Fruit fly (Drosophila melanogaster) whole organism, embryonic: ENCODE measurements around the gene CG6142.

ENCODE experiments used
- B-H2 ChIP-seq: fragments of 200-800 bp; sonication (Bioruptor generic); optimal IDR thresholded peaks from 2 replicates; lab custom pipeline; 2018; ENCODE audit warnings: missing biosample characterization, mild to moderate bottlenecking, missing genetic modification characterization
- CG10147 ChIP-seq: fragments of 200-800 bp; sonication (Bioruptor generic); optimal IDR thresholded peaks from 2 replicates; lab custom pipeline; 2019; ENCODE audit warnings: missing biosample characterization, mild to moderate bottlenecking, missing genetic modification characterization, moderate library complexity
- CG12769 ChIP-seq: fragments of 200-800 bp; sonication (Bioruptor generic); optimal IDR thresholded peaks from 2 replicates; lab custom pipeline; 2019; ENCODE audit warnings: missing biosample characterization, mild to moderate bottlenecking, missing genetic modification characterization, moderate library complexity
- CG13287 ChIP-seq: fragments of 200-800 bp; sonication (Bioruptor generic); IDR thresholded peaks from 2 replicates; pipeline ENCODE4 v1.3.6; 2022; ENCODE audit warnings: missing biosample characterization, missing genetic modification characterization; ENCODE audit not compliant: partially characterized antibody
- CG15696 ChIP-seq: fragments of 200-800 bp; sonication (Bioruptor generic); optimal IDR thresholded peaks from 2 replicates; lab custom pipeline; 2019; ENCODE audit warnings: missing biosample characterization, mild to moderate bottlenecking, missing genetic modification characterization, moderate library complexity
- CG1832 ChIP-seq: fragments of 200-800 bp; sonication (Bioruptor generic); optimal IDR thresholded peaks from 2 replicates; lab custom pipeline; 2017; ENCODE audit warnings: missing biosample characterization, mild to moderate bottlenecking, missing genetic modification characterization, inconsistent platforms
- CG18599 ChIP-seq: fragments of 200-800 bp; sonication (Bioruptor generic); optimal IDR thresholded peaks from 3 replicates; lab custom pipeline; 2017; ENCODE audit warnings: missing biosample characterization, missing genetic modification characterization, mild to moderate bottlenecking, moderate library complexity, missing genetic modification reagents
- CG2116 ChIP-seq: fragments of 200-800 bp; sonication (Bioruptor generic); optimal IDR thresholded peaks from 3 replicates; lab custom pipeline; 2018; ENCODE audit warnings: missing biosample characterization, mild to moderate bottlenecking, missing genetic modification characterization
- CG3065 ChIP-seq: fragments of 200-800 bp; sonication (Bioruptor generic); optimal IDR thresholded peaks from 2 replicates; lab custom pipeline; 2016; ENCODE audit warnings: missing biosample characterization, missing genetic modification characterization
- CG3995 ChIP-seq: fragments of 200-800 bp; sonication (Bioruptor generic); optimal IDR thresholded peaks from 3 replicates; lab custom pipeline; 2016; ENCODE audit warnings: missing biosample characterization, missing genetic modification characterization
- CG7928 ChIP-seq: fragments of 200-800 bp; sonication (Bioruptor generic); optimal IDR thresholded peaks from 2 replicates; lab custom pipeline; 2017; ENCODE audit warnings: missing biosample characterization, mild to moderate bottlenecking, missing genetic modification characterization
- CoRest ChIP-seq: fragments of 200-800 bp; sonication (Bioruptor generic); optimal IDR thresholded peaks from 3 replicates; lab custom pipeline; 2018; ENCODE audit warnings: missing biosample characterization, mild to moderate bottlenecking, missing genetic modification characterization, moderate library complexity
- E2f2 ChIP-seq: fragments of 200-800 bp; sonication (Bioruptor generic); IDR thresholded peaks from 2 replicates; pipeline ENCODE4 v1.3.6; 2022; ENCODE audit warnings: missing biosample characterization, missing genetic modification characterization
- Ets97D ChIP-seq: fragments of 200-800 bp; sonication (Bioruptor generic); optimal IDR thresholded peaks from 3 replicates; lab custom pipeline; 2016; ENCODE audit warnings: missing biosample characterization, missing genetic modification characterization
- Hand ChIP-seq: fragments of 200-800 bp; sonication (Bioruptor generic); optimal IDR thresholded peaks from 2 replicates; lab custom pipeline; 2017; ENCODE audit warnings: mild to moderate bottlenecking, missing biosample characterization, missing genetic modification reagents, missing genetic modification characterization
- Hey ChIP-seq: fragments of 200-800 bp; sonication (Bioruptor generic); optimal IDR thresholded peaks from 3 replicates; lab custom pipeline; 2018; ENCODE audit warnings: missing biosample characterization, mild to moderate bottlenecking, missing genetic modification characterization
- Hmr ChIP-seq: fragments of 200-800 bp; sonication (Bioruptor generic); optimal IDR thresholded peaks from 3 replicates; lab custom pipeline; 2017; ENCODE audit warnings: mild to moderate bottlenecking, missing biosample characterization, missing genetic modification reagents, missing genetic modification characterization
- Med ChIP-seq: fragments of 200-800 bp; sonication (Bioruptor generic); peaks from one replicate; lab custom pipeline; 2016; ENCODE audit warnings: missing biosample characterization, missing genetic modification characterization, mild to moderate bottlenecking, inconsistent platforms, moderate library complexity
- Optix ChIP-seq: fragments of 200-800 bp; sonication (Bioruptor generic); IDR thresholded peaks from 3 replicates; pipeline ENCODE4 v1.3.6; 2022; ENCODE audit warnings: missing biosample characterization, missing genetic modification characterization
- Pdp1 ChIP-seq, 2 experiments: fragments of 200-800 bp; sonication (Bioruptor generic); optimal IDR thresholded peaks; 3 replicates each; lab custom pipeline; 2016; ENCODE audit warnings: missing biosample characterization in 2 of 2, missing genetic modification characterization in 2 of 2, mild to moderate bottlenecking in 1 of 2, moderate library complexity in 1 of 2
- Rx ChIP-seq: fragments of 200-800 bp; sonication (Bioruptor generic); IDR thresholded peaks from 2 replicates; pipeline ENCODE4 v1.3.6; 2022; ENCODE audit warnings: missing biosample characterization, missing genetic modification characterization
- TFAM ChIP-seq: fragments of 200-800 bp; sonication (Bioruptor generic); optimal IDR thresholded peaks from 2 replicates; lab custom pipeline; 2017; ENCODE audit warnings: missing biosample characterization, missing genetic modification characterization, inconsistent platforms
- abd-A ChIP-seq: fragments of 200-800 bp; sonication (Bioruptor generic); optimal IDR thresholded peaks from 3 replicates; lab custom pipeline; 2019; ENCODE audit warnings: missing biosample characterization, mild to moderate bottlenecking, missing genetic modification characterization, moderate library complexity
- ara ChIP-seq: fragments of 200-800 bp; sonication (Bioruptor generic); IDR thresholded peaks from 2 replicates; pipeline ENCODE4 v1.3.6; 2022; ENCODE audit warnings: missing biosample characterization, missing genetic modification characterization
- ci ChIP-seq: fragments of 200-800 bp; sonication (Bioruptor generic); IDR thresholded peaks from 3 replicates; pipeline ENCODE4 v1.3.6; 2022; ENCODE audit warnings: missing biosample characterization, missing genetic modification characterization
- corto ChIP-seq: fragments of 200-800 bp; sonication (Bioruptor generic); optimal IDR thresholded peaks from 2 replicates; lab custom pipeline; 2016; ENCODE audit warnings: missing biosample characterization, mild to moderate bottlenecking, missing genetic modification characterization, moderate library complexity
- crol ChIP-seq: fragments of 200-800 bp; sonication (Bioruptor generic); IDR thresholded peaks from 2 replicates; pipeline ENCODE4 v1.3.6; 2022; ENCODE audit warnings: missing biosample characterization, missing genetic modification characterization
- dysf ChIP-seq: fragments of 200-800 bp; sonication (Bioruptor generic); IDR thresholded peaks from 3 replicates; pipeline ENCODE4 v1.3.6; 2022; ENCODE audit warnings: missing biosample characterization, missing genetic modification characterization
- ewg ChIP-seq: fragments of 200-800 bp; sonication (Bioruptor generic); optimal IDR thresholded peaks from 3 replicates; lab custom pipeline; 2017; ENCODE audit warnings: mild to moderate bottlenecking, missing biosample characterization, missing genetic modification reagents, missing genetic modification characterization
- grn ChIP-seq: fragments of 200-800 bp; sonication (Bioruptor generic); optimal IDR thresholded peaks from 3 replicates; lab custom pipeline; 2017; ENCODE audit warnings: missing biosample characterization, missing genetic modification characterization
- lab ChIP-seq: fragments of 200-800 bp; sonication (Bioruptor generic); optimal IDR thresholded peaks from 3 replicates; lab custom pipeline; 2017; ENCODE audit warnings: missing biosample characterization, missing genetic modification characterization, mild to moderate bottlenecking, moderate library complexity, missing genetic modification reagents
- pnt ChIP-seq: fragments of 200-800 bp; sonication (Bioruptor generic); optimal IDR thresholded peaks from 3 replicates; lab custom pipeline; 2016; ENCODE audit warnings: missing biosample characterization, missing genetic modification characterization
- run ChIP-seq: fragments of 200-800 bp; sonication (Bioruptor generic); optimal IDR thresholded peaks from 3 replicates; lab custom pipeline; 2018; ENCODE audit warnings: missing biosample characterization, mild to moderate bottlenecking, missing genetic modification characterization
- schlank ChIP-seq: fragments of 200-800 bp; sonication (Bioruptor generic); optimal IDR thresholded peaks from 2 replicates; lab custom pipeline; 2018; ENCODE audit warnings: missing biosample characterization, mild to moderate bottlenecking, missing genetic modification characterization
- sd ChIP-seq: fragments of 200-800 bp; sonication (Bioruptor generic); optimal IDR thresholded peaks from 3 replicates; lab custom pipeline; 2018; ENCODE audit warnings: missing biosample characterization, mild to moderate bottlenecking, missing genetic modification characterization, moderate library complexity
- sens ChIP-seq: fragments of 200-800 bp; sonication (Bioruptor generic); peaks from one replicate; lab custom pipeline; 2016; ENCODE audit warnings: missing biosample characterization, missing genetic modification characterization
- seq ChIP-seq: fragments of 200-800 bp; sonication (Bioruptor generic); IDR thresholded peaks from 2 replicates; pipeline ENCODE4 v1.3.6; 2022; ENCODE audit warnings: missing biosample characterization, missing genetic modification characterization
- shn ChIP-seq: fragments of 200-800 bp; sonication (Bioruptor generic); optimal IDR thresholded peaks from 3 replicates; lab custom pipeline; 2016; ENCODE audit warnings: missing biosample characterization, missing genetic modification characterization
- sug ChIP-seq: fragments of 200-800 bp; optimal IDR thresholded peaks from 2 replicates; lab custom pipeline; 2019; ENCODE audit warnings: missing biosample characterization, mild to moderate bottlenecking, missing genetic modification characterization, moderate library complexity
- vvl ChIP-seq: fragments of 200-800 bp; sonication (Bioruptor generic); IDR thresholded peaks from 2 replicates; pipeline ENCODE4 v1.3.6; 2022; ENCODE audit warnings: missing biosample characterization, missing genetic modification characterization

CG6142 gene

dm6 chr3R:26108424-26108823 lies 24.5 kb upstream of the CG6142 start (continued):
- TF ChIP-seq sd (tag; lab: Kevin White, UChicago) (peak; percentile 75), Rx (GFP tag; lab: Robert Waterston, UW) (no peak), Optix (GFP tag; lab: Robert Waterston, UW) (no peak), CG15696 (tag; lab: Kevin White, UChicago) (no peak), B-H2 (GFP tag; lab: Kevin White, UChicago) (peak; percentile 27), CG7928 (GFP tag; lab: Kevin White, UChicago) (no peak), crol (GFP tag; lab: Robert Waterston, UW) (0 out of 2 replicates have a peak, but pooled peaks have one; percentile 11), ewg (GFP tag; lab: Kevin White, UChicago) (no peak), CG2116 (no peak), abd-A (tag; lab: Kevin White, UChicago) (peak; percentile 12), sens (GFP tag; lab: Kevin White, UChicago) (peak; percentile 47), CG1832 (GFP tag; lab: Kevin White, UChicago) (no peak), Hand (GFP tag; lab: Kevin White, UChicago) (no peak), schlank (no peak), corto (GFP tag; lab: Kevin White, UChicago) (no peak), CG3995 (GFP tag; lab: Kevin White, UChicago) (no peak), Hmr (peak; percentile 6), Hey (peak; percentile 43), seq (no peak), grn (GFP tag; lab: Kevin White, UChicago) (peak; percentile 63), run (tag; lab: Kevin White, UChicago) (no peak), sug (tag; lab: Kevin White, UChicago) (peak; percentile 91), Med (GFP tag; lab: Kevin White, UChicago) (peak; percentile 67), E2f2 (0 out of 2 replicates have a peak, but pooled peaks have one; percentile 7), CG13287 (GFP tag; lab: Robert Waterston, UW) (no peak), Ets97D (no peak), ci (GFP tag; lab: Robert Waterston, UW) (no peak), CG10147 (GFP tag; lab: Kevin White, UChicago) (no peak), vvl (GFP tag; lab: Robert Waterston, UW) (no peak), CG12769 (tag; lab: Kevin White, UChicago) (peak; percentile 16), dysf (GFP tag; lab: Robert Waterston, UW) (peak; percentile 29; the same call in 1 of the 3 replicates), shn (GFP tag; lab: Kevin White, UChicago) (no peak), CG3065 (GFP tag; lab: Kevin White, UChicago) (no peak), CG18599 (GFP tag; lab: Kevin White, UChicago) (peak; percentile 32), ara (GFP tag; lab: Robert Waterston, UW) (0 out of 2 replicates have a peak, but pooled peaks have one; percentile 9), CoRest (tag; lab: Kevin White, UChicago) (no peak), TFAM (GFP tag; lab: Kevin White, UChicago) (no peak), Pdp1 (GFP tag; optimal IDR thresholded peaks at IDR 0.05; lab: Kevin White, UChicago) (peak in 1 of 2 experiments; percentile 1), pnt (GFP tag; lab: Kevin White, UChicago) (no peak), lab (GFP tag; lab: Kevin White, UChicago) (peak; percentile 8)
- TF ChIP-seq, all 482 proteins: peak for 27
